Fruit fly (Drosophila melanogaster) whole organism, larva: Measurements from ENCODE around the gene CG43169.

Experiments
- noc ChIP-seq: fragments of 200-800 bp; sonication (Bioruptor generic); optimal IDR thresholded peaks from 3 replicates; lab custom pipeline; 2019; ENCODE audit warnings: missing biosample characterization, mild to moderate bottlenecking, missing genetic modification characterization, moderate library complexity

CG43169 gene

dm6 chr3L:8870547-8870946, 17.9 kb downstream of the CG43169 start:
- TF ChIP-seq noc: no peak

- no peak for TF ChIP-seq noc
These were observed 19.1 kb downstream of the CG43169 start for dm6 chr3L:8869326-8869725.

DNA sequence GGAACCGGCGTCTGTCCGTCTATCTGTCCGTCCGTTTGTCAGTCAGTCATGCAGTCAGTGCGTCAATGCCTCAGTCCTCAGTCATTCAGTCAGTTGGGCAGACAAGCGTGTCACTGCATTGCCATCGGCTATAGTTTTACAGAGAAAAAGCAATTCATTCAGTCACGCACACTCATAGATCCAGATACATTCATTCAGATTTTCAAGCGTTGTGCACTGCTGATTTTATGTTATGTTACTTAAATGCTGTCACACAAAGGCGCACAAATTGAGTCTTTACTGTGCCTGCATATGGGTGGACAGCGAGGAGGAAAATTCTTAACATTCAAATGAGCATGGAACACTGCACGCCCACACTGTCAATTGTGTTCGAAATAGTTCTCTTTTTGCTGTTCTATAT, 23.2 kb downstream of the CG43169 start:
- no peak for TF ChIP-seq noc

DNA sequence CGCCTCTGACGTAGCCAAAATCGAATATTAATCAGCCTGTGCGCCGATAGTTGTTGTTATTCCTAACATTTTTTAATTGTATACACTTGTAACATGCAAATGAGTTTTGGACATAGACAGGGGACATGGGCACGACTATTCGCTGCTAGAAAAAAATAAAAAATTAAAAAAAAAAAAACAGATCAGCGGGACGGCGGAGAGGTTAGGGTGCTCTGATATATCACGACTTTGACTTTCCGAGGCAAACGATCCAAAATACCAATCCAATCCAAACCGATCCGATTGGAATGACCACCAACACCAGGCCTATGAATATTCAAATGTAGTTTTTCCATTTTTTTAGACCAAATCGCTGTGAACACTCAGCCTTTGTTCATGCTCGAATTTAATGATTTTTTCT, 27.7 kb downstream of the CG43169 start:
- no peak for TF ChIP-seq noc

DNA sequence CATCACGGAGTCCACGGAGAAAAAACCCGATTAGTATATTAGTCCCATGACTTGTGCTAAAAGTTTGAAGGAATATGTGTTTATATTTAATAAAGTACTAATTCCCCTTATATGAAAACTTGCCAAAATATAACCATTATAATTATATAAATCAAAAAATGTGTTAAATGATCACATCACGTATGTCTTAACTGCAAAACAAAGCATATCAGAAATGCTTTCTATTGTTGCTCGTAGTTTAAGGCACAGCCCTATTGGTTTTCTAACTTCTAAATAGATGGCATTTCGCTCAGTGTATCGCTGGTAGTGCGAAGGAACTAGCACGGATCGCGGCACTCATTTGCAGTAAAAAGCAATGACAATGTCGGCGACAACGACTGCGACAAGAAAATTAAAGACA, 28.5 kb downstream of the CG43169 start:
- TF ChIP-seq noc: no peak

- no peak for TF ChIP-seq noc
These were observed 30.6 kb downstream of the CG43169 start for dm6 chr3L:8857648-8858362.

DNA sequence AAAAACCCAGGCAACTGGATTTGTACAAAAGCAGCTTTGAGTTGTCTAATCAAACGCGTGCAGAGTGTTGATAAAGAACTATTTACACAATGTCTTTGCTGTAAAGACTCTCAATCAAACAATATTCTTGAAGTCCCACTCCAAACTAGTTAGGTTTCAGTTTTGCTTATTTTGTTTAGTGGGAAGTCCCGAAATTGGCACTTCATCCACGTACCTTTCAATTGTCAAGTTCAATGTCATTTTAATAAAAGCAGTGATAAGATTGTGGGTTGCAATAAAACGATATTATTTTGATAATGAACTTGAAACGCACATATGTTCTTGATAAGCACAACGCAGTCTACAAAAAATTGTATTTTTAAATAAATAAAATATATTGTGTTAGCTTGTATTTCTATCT, 31.6 kb downstream of the CG43169 start:
- no peak for TF ChIP-seq noc

DNA sequence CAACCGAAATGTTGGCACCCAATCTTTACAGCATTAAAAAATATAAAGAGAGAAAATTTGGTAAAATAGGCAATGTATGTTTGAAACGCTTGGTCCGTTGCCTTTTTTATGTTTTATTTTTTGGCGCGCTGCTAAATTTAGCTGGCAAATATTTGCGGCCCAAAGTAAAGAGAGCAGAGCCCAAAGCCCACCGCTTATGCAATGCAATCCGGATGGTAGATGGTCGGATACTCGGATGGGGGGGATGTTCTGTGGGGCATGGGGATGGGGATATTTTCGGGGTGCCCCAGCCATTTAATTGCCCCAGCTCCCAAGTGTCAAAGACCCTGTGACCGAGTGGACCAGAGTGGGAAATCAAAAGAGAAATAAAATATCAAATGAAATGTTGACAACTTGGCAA, 33.2 kb downstream of the CG43169 start:
- no peak for TF ChIP-seq noc

DNA sequence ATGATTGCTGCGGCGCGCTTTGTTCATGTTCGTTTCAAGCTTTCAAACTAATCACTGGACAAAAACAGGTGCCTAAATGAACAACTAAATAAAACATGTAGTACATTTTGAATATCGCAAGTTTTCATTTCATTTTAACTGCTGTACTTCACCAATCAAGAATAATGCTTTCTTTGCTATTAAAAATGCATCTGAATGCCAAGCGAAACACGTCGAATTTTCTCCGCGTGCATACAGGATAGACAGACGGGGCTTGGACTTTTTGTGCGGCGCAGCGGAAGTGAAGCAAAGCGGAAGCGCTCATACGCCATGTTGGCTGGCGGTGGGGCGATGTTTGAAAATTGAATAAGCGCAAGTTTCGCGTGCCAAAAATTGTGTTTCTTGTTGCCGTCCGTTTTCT, 35.1 kb downstream of the CG43169 start:
- no peak for TF ChIP-seq noc

- TF ChIP-seq noc: no peak
These were observed 35.5 kb downstream of the CG43169 start for dm6 chr3L:8852907-8853306.

dm6 chr3L:8851950-8852349, 36.5 kb downstream of the CG43169 start:
- TF ChIP-seq noc: no peak

- TF ChIP-seq noc: no peak
These were observed 37.4 kb downstream of the CG43169 start for dm6 chr3L:8850784-8851704.

DNA sequence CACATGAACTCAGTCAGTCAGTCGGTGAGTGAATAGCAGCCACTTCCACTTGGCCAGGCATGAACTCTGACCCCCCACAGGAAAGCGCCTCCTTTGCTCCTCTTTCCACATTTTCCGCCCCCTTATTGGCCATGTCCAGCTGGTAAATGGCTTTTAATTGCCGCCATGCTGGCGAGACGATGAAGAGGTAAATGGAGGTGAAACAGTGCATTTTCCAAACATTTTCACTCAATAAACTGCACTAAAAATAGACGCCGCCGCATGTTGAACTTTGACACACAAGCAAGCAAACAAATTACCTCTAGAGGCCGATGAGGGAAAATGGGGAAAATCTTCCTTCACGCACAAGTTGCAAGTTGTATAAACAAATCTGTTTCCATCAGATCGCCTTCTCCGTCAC, 38.6 kb downstream of the CG43169 start:
- no peak for TF ChIP-seq noc

DNA sequence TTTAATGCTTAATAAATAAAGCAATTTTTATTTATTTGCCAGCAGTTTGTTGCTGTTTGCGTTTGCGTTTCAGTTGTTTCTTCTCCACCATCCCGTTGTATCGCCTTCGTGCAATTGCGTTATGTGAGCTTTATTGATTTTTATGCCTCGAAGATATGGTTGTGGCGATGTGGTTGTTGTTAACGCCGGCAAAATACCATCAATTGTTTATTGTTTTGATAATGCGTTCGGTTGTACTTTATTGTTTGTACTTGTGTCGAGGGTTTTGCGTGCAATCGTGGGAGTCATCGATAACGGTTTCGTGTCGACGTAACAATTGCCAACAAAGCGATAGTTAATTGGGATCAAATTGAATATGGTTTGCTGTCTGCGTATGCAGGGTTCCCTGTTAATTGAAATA, 46.1 kb downstream of the CG43169 start:
- no peak for TF ChIP-seq noc

DNA sequence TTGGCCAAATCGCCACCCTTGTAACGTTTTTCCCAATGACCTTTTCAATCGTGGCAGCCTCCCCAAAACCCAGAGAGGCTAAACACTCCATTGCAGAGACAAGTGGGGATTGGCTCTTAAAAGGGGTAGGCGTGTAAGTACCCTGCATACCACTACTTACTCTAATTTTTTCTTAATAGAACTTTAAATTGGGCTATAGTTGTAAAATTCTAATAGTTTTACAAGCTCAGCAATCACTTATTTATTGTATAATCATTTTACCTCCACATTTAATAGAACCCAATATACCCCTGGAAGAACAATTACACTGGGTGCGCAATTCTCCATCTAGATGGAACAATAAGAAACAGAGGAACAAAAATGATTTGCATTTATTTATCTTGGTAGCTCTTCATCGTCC, 46.7 kb downstream of the CG43169 start:
- peak; percentile 15 for TF ChIP-seq noc

DNA sequence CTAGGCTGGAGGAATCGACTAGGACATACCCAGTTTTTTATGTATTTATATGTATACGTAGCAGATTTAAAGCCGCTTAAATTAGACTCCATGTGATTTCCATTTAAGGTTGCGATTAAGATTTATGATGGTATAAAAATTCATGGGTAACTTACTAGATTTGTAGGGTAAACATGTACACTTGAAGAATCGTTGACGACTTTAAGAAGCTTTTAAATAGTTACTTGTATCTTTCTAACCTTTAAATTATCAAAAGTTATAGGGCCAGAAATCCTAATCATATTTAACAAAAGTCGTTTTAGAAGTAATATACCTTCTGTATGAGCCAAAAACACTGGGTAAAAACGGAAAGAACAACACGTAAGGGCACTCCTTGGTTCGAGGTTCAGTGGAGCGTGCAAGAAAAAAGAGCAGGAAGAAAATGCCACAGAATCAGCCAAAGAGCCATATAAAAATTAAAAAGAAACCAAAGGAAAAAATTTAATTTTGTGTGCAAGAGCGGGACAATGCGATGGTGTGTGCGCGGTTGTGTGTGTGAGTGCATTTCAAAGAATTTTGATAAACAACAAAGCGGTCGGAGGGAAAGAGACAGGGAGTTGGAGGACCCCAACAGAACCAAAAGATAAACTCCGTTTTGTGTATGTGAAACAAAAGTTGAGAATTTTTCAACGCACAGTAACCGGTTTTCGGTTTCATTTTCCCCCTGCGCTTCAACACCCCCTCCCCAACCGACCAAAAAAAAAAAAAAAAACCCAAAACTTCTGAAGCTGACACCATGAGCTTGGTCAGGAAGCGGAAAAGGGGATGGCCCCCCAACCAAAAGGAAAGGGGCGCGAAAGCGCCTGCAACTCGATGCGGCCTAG, 48.6 kb downstream of the CG43169 start:
- TF ChIP-seq noc: no peak

dm6 chr3L:8839130-8839529, 49.3 kb downstream of the CG43169 start:
- no peak for TF ChIP-seq noc
